Fruit fly (Drosophila melanogaster) whole organism, embryonic: ENCODE measurements around the gene AP-1mu.

Experiments
- Bgb ChIP-seq: fragments of 200-800 bp; sonication (Bioruptor generic); IDR thresholded peaks from 2 replicates; pipeline ENCODE4 v1.3.6; 2022; ENCODE audit warnings: missing biosample characterization, missing genetic modification characterization; ENCODE audit not compliant: partially characterized antibody
- CG10979 ChIP-seq: fragments of 200-800 bp; sonication (Bioruptor generic); optimal IDR thresholded peaks from 2 replicates; lab custom pipeline; 2018; ENCODE audit warnings: missing biosample characterization, mild to moderate bottlenecking, missing genetic modification characterization, moderate library complexity
- CG11085 ChIP-seq: fragments of 200-800 bp; sonication (Bioruptor generic); IDR thresholded peaks from 2 replicates; pipeline ENCODE4 v1.3.6; 2022; ENCODE audit warnings: missing biosample characterization, missing genetic modification characterization
- CG11696 ChIP-seq: fragments of 200-800 bp; sonication (Bioruptor generic); IDR thresholded peaks from 2 replicates; pipeline ENCODE4 v1.3.6; 2022; ENCODE audit warnings: missing biosample characterization, missing genetic modification characterization
- CG14710 ChIP-seq: fragments of 200-800 bp; sonication (Bioruptor generic); optimal IDR thresholded peaks from 3 replicates; lab custom pipeline; 2019; ENCODE audit warnings: missing biosample characterization, mild to moderate bottlenecking, missing genetic modification characterization, moderate library complexity
- CG15696 ChIP-seq: fragments of 200-800 bp; sonication (Bioruptor generic); optimal IDR thresholded peaks from 2 replicates; lab custom pipeline; 2019; ENCODE audit warnings: missing biosample characterization, mild to moderate bottlenecking, missing genetic modification characterization, moderate library complexity
- CG1602 ChIP-seq: fragments of 200-800 bp; sonication (Bioruptor generic); optimal IDR thresholded peaks from 3 replicates; lab custom pipeline; 2016; ENCODE audit warnings: missing biosample characterization, missing genetic modification characterization
- CG16779 ChIP-seq: fragments of 200-800 bp; sonication (Bioruptor generic); IDR thresholded peaks from 2 replicates; pipeline ENCODE4 v1.3.6; 2022; ENCODE audit warnings: missing biosample characterization, missing genetic modification characterization
- CG16813 ChIP-seq: fragments of 200-800 bp; sonication (Bioruptor generic); IDR thresholded peaks from 3 replicates; pipeline ENCODE4 v1.3.6; 2022; ENCODE audit warnings: missing biosample characterization, missing genetic modification characterization; ENCODE audit not compliant: partially characterized antibody
- CG17568 ChIP-seq: fragments of 200-800 bp; sonication (Bioruptor generic); optimal IDR thresholded peaks from 2 replicates; lab custom pipeline; 2018; ENCODE audit warnings: missing biosample characterization, mild to moderate bottlenecking, missing genetic modification characterization, moderate library complexity
- CG1792 ChIP-seq: fragments of 200-800 bp; sonication (Bioruptor generic); optimal IDR thresholded peaks from 2 replicates; lab custom pipeline; 2016; ENCODE audit warnings: missing biosample characterization, missing genetic modification characterization
- CG2202 ChIP-seq: fragments of 200-800 bp; sonication (Bioruptor generic); optimal IDR thresholded peaks from 2 replicates; lab custom pipeline; 2018; ENCODE audit warnings: missing biosample characterization, mild to moderate bottlenecking, missing genetic modification characterization
- CG2678 ChIP-seq: fragments of 200-800 bp; sonication (Bioruptor generic); optimal IDR thresholded peaks from 3 replicates; lab custom pipeline; 2019; ENCODE audit warnings: missing biosample characterization, mild to moderate bottlenecking, missing genetic modification characterization, moderate library complexity
- CG30020 ChIP-seq: fragments of 200-800 bp; optimal IDR thresholded peaks from 2 replicates; lab custom pipeline; 2019; ENCODE audit warnings: missing biosample characterization, mild to moderate bottlenecking, missing genetic modification characterization, moderate library complexity
- CG32532 ChIP-seq: fragments of 200-800 bp; sonication (Bioruptor generic); IDR thresholded peaks from 2 replicates; pipeline ENCODE4 v1.3.6; 2022; ENCODE audit warnings: missing biosample characterization, missing genetic modification characterization
- CG32772 ChIP-seq: fragments of 200-800 bp; sonication (Bioruptor generic); IDR thresholded peaks from 2 replicates; pipeline ENCODE4 v1.3.6; 2022; ENCODE audit warnings: missing biosample characterization, missing genetic modification characterization
- CG6272 ChIP-seq: fragments of 200-800 bp; sonication (Bioruptor generic); IDR thresholded peaks from 2 replicates; pipeline ENCODE4 v1.3.6; 2022; ENCODE audit warnings: missing biosample characterization, missing genetic modification characterization
- CG6765 ChIP-seq: fragments of 200-800 bp; sonication (Bioruptor generic); optimal IDR thresholded peaks from 3 replicates; lab custom pipeline; 2017; ENCODE audit warnings: missing biosample characterization, mild to moderate bottlenecking, missing genetic modification characterization
- CG7357 ChIP-seq: fragments of 200-800 bp; sonication (Bioruptor generic); IDR thresholded peaks from 3 replicates; pipeline ENCODE4 v1.3.6; 2022; ENCODE audit warnings: missing biosample characterization, missing genetic modification characterization
- CG7745 ChIP-seq: fragments of 200-800 bp; sonication (Bioruptor generic); optimal IDR thresholded peaks from 2 replicates; lab custom pipeline; 2018; ENCODE audit warnings: missing biosample characterization, mild to moderate bottlenecking, missing genetic modification characterization, moderate library complexity
- CG7928 ChIP-seq: fragments of 200-800 bp; sonication (Bioruptor generic); optimal IDR thresholded peaks from 2 replicates; lab custom pipeline; 2017; ENCODE audit warnings: missing biosample characterization, mild to moderate bottlenecking, missing genetic modification characterization
- Dek ChIP-seq: fragments of 200-800 bp; sonication (Bioruptor generic); optimal IDR thresholded peaks from 3 replicates; lab custom pipeline; 2019; ENCODE audit warnings: missing biosample characterization, mild to moderate bottlenecking, missing genetic modification characterization, moderate library complexity
- Drgx ChIP-seq: fragments of 200-800 bp; sonication (Bioruptor generic); IDR thresholded peaks from 2 replicates; pipeline ENCODE4 v1.3.6; 2022; ENCODE audit warnings: missing biosample characterization, missing genetic modification characterization
- H2.0 ChIP-seq: fragments of 200-800 bp; sonication (Bioruptor generic); IDR thresholded peaks from 2 replicates; pipeline ENCODE4 v1.3.6; 2022; ENCODE audit warnings: missing biosample characterization, missing genetic modification characterization
- Hand ChIP-seq: fragments of 200-800 bp; sonication (Bioruptor generic); optimal IDR thresholded peaks from 2 replicates; lab custom pipeline; 2017; ENCODE audit warnings: mild to moderate bottlenecking, missing biosample characterization, missing genetic modification reagents, missing genetic modification characterization
- Hr78 ChIP-seq, 2 experiments: fragments of 200-800 bp in 1 of 2; fragments of >200 bp in 1 of 2; sonication (Bioruptor generic) in 1 of 2; optimal IDR thresholded peaks; 2 replicates each; lab custom pipeline; 2017 to 2019; ENCODE audit warnings: missing biosample characterization in 2 of 2, missing genetic modification characterization in 2 of 2, mild to moderate bottlenecking in 1 of 2, moderate library complexity in 1 of 2
- Jarid2 ChIP-seq: fragments of 200-800 bp; sonication (Bioruptor generic); optimal IDR thresholded peaks from 3 replicates; lab custom pipeline; 2017; ENCODE audit warnings: mild to moderate bottlenecking, missing biosample characterization, missing genetic modification reagents, missing genetic modification characterization
- Meics ChIP-seq: fragments of 200-800 bp; sonication (Bioruptor generic); optimal IDR thresholded peaks from 2 replicates; lab custom pipeline; 2017; ENCODE audit warnings: missing biosample characterization, mild to moderate bottlenecking, missing genetic modification characterization
- Nf-YC ChIP-seq: fragments of 200-800 bp; optimal IDR thresholded peaks from 3 replicates; lab custom pipeline; 2019; ENCODE audit warnings: missing biosample characterization, mild to moderate bottlenecking, missing genetic modification characterization, moderate library complexity
- Ravus ChIP-seq: fragments of 200-800 bp; sonication (Bioruptor generic); IDR thresholded peaks from 2 replicates; pipeline ENCODE4 v1.3.6; 2022; ENCODE audit warnings: missing biosample characterization, missing genetic modification characterization
- Xrp1 ChIP-seq: fragments of 200-800 bp; sonication (Bioruptor generic); IDR thresholded peaks from 2 replicates; pipeline ENCODE4 v1.3.6; 2022; ENCODE audit warnings: missing biosample characterization, missing genetic modification characterization
- ato ChIP-seq: fragments of 200-800 bp; sonication (Bioruptor generic); IDR thresholded peaks from 2 replicates; pipeline ENCODE4 v1.3.6; 2022; ENCODE audit warnings: missing biosample characterization, missing genetic modification characterization; ENCODE audit not compliant: partially characterized antibody
- caup ChIP-seq: fragments of 200-800 bp; sonication (Bioruptor generic); optimal IDR thresholded peaks from 3 replicates; lab custom pipeline; 2017; ENCODE audit warnings: missing biosample characterization, mild to moderate bottlenecking, missing genetic modification characterization, moderate library complexity; ENCODE audit not compliant: severe bottlenecking
- chinmo ChIP-seq: fragments of 200-800 bp; sonication (Bioruptor generic); IDR thresholded peaks from 4 replicates; pipeline ENCODE4 v1.3.6; 2022; ENCODE audit warnings: missing biosample characterization, missing genetic modification characterization; ENCODE audit not compliant: partially characterized antibody
- chn ChIP-seq: fragments of 200-800 bp; sonication (Bioruptor generic); optimal IDR thresholded peaks from 2 replicates; lab custom pipeline; 2016; ENCODE audit warnings: missing biosample characterization, missing genetic modification characterization
- croc ChIP-seq: fragments of 200-800 bp; sonication (Bioruptor generic); conservative IDR thresholded peaks from 3 replicates; pipeline ENCODE4 v1.3.6; 2022; ENCODE audit warnings: missing biosample characterization, missing genetic modification characterization
- luna ChIP-seq: fragments of 200-800 bp; sonication (Bioruptor generic); optimal IDR thresholded peaks from 2 replicates; lab custom pipeline; 2016; ENCODE audit warnings: missing biosample characterization, missing genetic modification characterization
- maf-S ChIP-seq: fragments of 200-800 bp; sonication (Bioruptor generic); optimal IDR thresholded peaks from 2 replicates; lab custom pipeline; 2016; ENCODE audit warnings: missing biosample characterization, missing genetic modification characterization
- nmo ChIP-seq: fragments of 200-800 bp; sonication (Bioruptor generic); optimal IDR thresholded peaks from 2 replicates; lab custom pipeline; 2018; ENCODE audit warnings: missing biosample characterization, mild to moderate bottlenecking, missing genetic modification characterization, moderate library complexity
- pnt ChIP-seq: fragments of 200-800 bp; sonication (Bioruptor generic); optimal IDR thresholded peaks from 3 replicates; lab custom pipeline; 2016; ENCODE audit warnings: missing biosample characterization, missing genetic modification characterization
- ro ChIP-seq: fragments of 200-800 bp; sonication (Bioruptor generic); IDR thresholded peaks from 2 replicates; pipeline ENCODE4 v1.3.6; 2022; ENCODE audit warnings: missing biosample characterization, missing genetic modification characterization
- sd ChIP-seq: fragments of 200-800 bp; sonication (Bioruptor generic); optimal IDR thresholded peaks from 3 replicates; lab custom pipeline; 2018; ENCODE audit warnings: missing biosample characterization, mild to moderate bottlenecking, missing genetic modification characterization, moderate library complexity
- sqz ChIP-seq: fragments of 200-800 bp; sonication (Bioruptor generic); optimal IDR thresholded peaks from 3 replicates; lab custom pipeline; 2018; ENCODE audit warnings: missing biosample characterization, mild to moderate bottlenecking, missing genetic modification characterization
- sr ChIP-seq: fragments of 200-800 bp; sonication (Bioruptor generic); IDR thresholded peaks from 3 replicates; pipeline ENCODE4 v1.3.6; 2022; ENCODE audit warnings: missing biosample characterization, missing genetic modification characterization
- tio ChIP-seq: fragments of 200-800 bp; sonication (Bioruptor generic); optimal IDR thresholded peaks from 2 replicates; lab custom pipeline; 2017; ENCODE audit warnings: missing biosample characterization, missing genetic modification characterization, inconsistent platforms
- tna ChIP-seq: fragments of 200-800 bp; sonication (Bioruptor generic); IDR thresholded peaks from 2 replicates; pipeline ENCODE4 v1.3.6; 2022; ENCODE audit warnings: missing biosample characterization, missing genetic modification characterization; ENCODE audit not compliant: partially characterized antibody
- ttk ChIP-seq: fragments of 200-800 bp; sonication (Bioruptor generic); IDR thresholded peaks from 2 replicates; pipeline ENCODE4 v2.1.2; 2022; ENCODE audit warnings: missing biosample characterization, missing genetic modification characterization
- tx ChIP-seq: fragments of 200-800 bp; sonication (Bioruptor generic); optimal IDR thresholded peaks from 2 replicates; lab custom pipeline; 2016; ENCODE audit warnings: missing biosample characterization, missing genetic modification characterization
- vfl ChIP-seq: fragments of 200-800 bp; sonication (Bioruptor generic); optimal IDR thresholded peaks from 2 replicates; lab custom pipeline; 2016; ENCODE audit warnings: missing biosample characterization, missing genetic modification characterization

Gene AP-1mu

DNA sequence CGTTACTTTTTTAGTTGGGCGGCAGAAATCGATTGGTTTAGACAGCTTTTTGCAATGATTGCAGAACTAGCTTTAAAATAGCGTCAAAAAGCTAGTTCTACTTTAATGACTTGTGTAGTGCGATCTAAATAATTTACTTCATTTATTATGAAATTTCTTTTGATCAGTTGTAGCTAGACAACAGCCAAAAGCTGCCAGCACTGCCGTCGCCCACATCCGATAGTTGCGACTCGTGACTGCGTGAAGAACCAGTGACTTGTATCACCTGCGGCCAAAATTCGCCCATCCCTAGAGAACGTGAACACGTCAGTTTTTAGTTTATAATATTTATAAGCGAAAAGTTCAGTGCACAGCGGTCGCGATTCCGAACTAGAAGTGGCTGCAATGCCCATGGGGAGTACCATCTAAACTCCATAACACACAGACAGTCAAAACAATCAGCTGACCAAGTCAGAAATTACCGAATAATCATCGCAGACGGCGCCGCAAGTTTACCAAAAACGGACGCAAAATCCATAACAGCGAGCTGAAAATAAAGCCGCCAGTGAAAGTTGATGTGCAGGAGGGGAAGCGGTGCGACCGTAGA is 27.4 kb upstream of the AP-1mu start, which contains the start of gene P58IPK (continued):
- no peak for TF ChIP-seq CG11085 (GFP tag; lab: Robert Waterston, UW)
- 0 out of 3 replicates have a peak, but pooled peaks have one; percentile 35 for TF ChIP-seq CG7357 (GFP tag; lab: Robert Waterston, UW)
- TF ChIP-seq chn (GFP tag; lab: Kevin White, UChicago): peak; percentile 66
- peak; percentile 73; the same call in 2 of the 4 replicates for TF ChIP-seq chinmo (GFP tag; lab: Robert Waterston, UW)
- TF ChIP-seq Jarid2 (GFP tag; lab: Kevin White, UChicago): peak; percentile 40
- peak; percentile 16; the same call in 1 of the 2 replicates for TF ChIP-seq Drgx (GFP tag; lab: Robert Waterston, UW)
- peak; percentile 64 for TF ChIP-seq Xrp1 (GFP tag; lab: Robert Waterston, UW)
- peak; percentile 41 for TF ChIP-seq Nf-YC
- TF ChIP-seq maf-S (GFP tag; lab: Kevin White, UChicago): peak; percentile 67
- peak; percentile 59 for TF ChIP-seq H2.0 (GFP tag; lab: Robert Waterston, UW)
- peak; percentile 73 for TF ChIP-seq CG14710 (tag; lab: Kevin White, UChicago)
- peak; percentile 98 for TF ChIP-seq Bgb
- TF ChIP-seq ato (GFP tag; lab: Robert Waterston, UW): peak; percentile 88
- peak; percentile 53 for TF ChIP-seq CG1792
- peak; percentile 88 for TF ChIP-seq tna (GFP tag; lab: Robert Waterston, UW)
- TF ChIP-seq ro (GFP tag; lab: Robert Waterston, UW): no peak
- TF ChIP-seq CG32532 (GFP tag; lab: Robert Waterston, UW): peak; percentile 76
- no peak for TF ChIP-seq CG7745
- TF ChIP-seq pnt (GFP tag; lab: Kevin White, UChicago): peak; percentile 54
- no peak for TF ChIP-seq CG11696 (GFP tag; lab: Robert Waterston, UW)
- TF ChIP-seq CG16779 (GFP tag; lab: Robert Waterston, UW): no peak
- TF ChIP-seq CG16813 (GFP tag; lab: Robert Waterston, UW): peak; percentile 97
- TF ChIP-seq ttk: 0 out of 2 replicates have a peak, but pooled peaks have one; percentile 44
- peak; percentile 52 for TF ChIP-seq CG30020 (tag; lab: Kevin White, UChicago)
- peak; percentile 78 for TF ChIP-seq nmo (GFP tag; lab: Kevin White, UChicago)
- peak; percentile 40 for TF ChIP-seq caup (GFP tag; lab: Kevin White, UChicago)
- peak; percentile 32 for TF ChIP-seq CG15696 (tag; lab: Kevin White, UChicago)
- TF ChIP-seq tio (GFP tag; lab: Kevin White, UChicago): no peak
- peak; percentile 44 for TF ChIP-seq CG7928 (GFP tag; lab: Kevin White, UChicago)
- TF ChIP-seq CG17568: no peak
- TF ChIP-seq CG32772: 0 out of 2 replicates have a peak, but pooled peaks have one; percentile 13
- TF ChIP-seq Ravus: no peak; the same call in 1 of the 2 replicates
- TF ChIP-seq CG2678 (tag; lab: Kevin White, UChicago): no peak
- TF ChIP-seq luna (GFP tag; lab: Kevin White, UChicago): no peak
- peak; percentile 71 for TF ChIP-seq tx
- peak; percentile 71 for TF ChIP-seq sr (GFP tag; lab: Robert Waterston, UW)
- no peak for TF ChIP-seq sqz (GFP tag; lab: Kevin White, UChicago)
- no peak for TF ChIP-seq sd (tag; lab: Kevin White, UChicago)
- TF ChIP-seq CG6765 (GFP tag; lab: Kevin White, UChicago): no peak
- peak; percentile 32 for TF ChIP-seq CG10979 (tag; lab: Kevin White, UChicago)
- TF ChIP-seq Dek (tag; lab: Kevin White, UChicago): peak; percentile 68
- TF ChIP-seq Hr78 (GFP tag; optimal IDR thresholded peaks at IDR 0.05; lab: Kevin White, UChicago): no peak
- TF ChIP-seq CG2202 (tag; lab: Kevin White, UChicago): no peak
- TF ChIP-seq CG6272 (GFP tag; lab: Robert Waterston, UW): peak; percentile 80
- TF ChIP-seq Meics (GFP tag; lab: Kevin White, UChicago): peak; percentile 56
- TF ChIP-seq croc (GFP tag; lab: Robert Waterston, UW): peak; percentile 16; the same call in 1 of the 3 replicates
- TF ChIP-seq CG1602 (GFP tag; lab: Kevin White, UChicago): peak; percentile 44
- no peak for TF ChIP-seq Hand (GFP tag; lab: Kevin White, UChicago)
- TF ChIP-seq vfl (GFP tag; lab: Kevin White, UChicago): peak; percentile 65
